Fruit fly (Drosophila melanogaster) S2 (cell line): ENCODE results near the gene pins.

Experiments
- CG8478 ChIP-seq: fragments of >200 bp; optimal IDR thresholded peaks from 2 replicates; lab custom pipeline; 2018
- CTCF ChIP-seq, 2 experiments: fragments of >200 bp; optimal IDR thresholded peaks; 2 replicates each; lab custom pipeline; 2018

DNA sequence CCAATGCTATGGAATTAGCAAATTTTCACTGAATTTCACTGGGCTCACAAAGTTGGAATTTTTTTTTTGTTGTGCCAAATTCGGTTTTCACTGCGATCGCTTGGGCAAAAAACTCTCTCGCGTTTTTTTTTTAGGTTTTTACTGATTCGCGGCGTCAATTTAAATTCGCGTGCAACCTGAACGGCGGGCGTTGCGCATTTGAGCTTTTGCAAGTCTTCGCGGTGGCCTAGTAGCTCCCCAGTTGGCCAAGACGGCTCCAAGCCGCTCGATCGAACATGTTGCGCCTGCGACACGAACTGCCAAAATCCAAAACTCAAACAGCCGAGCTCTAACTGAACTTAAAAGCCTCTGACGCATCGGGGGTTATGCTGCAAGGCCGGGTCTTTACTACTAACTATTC, 13.3 kb downstream of the pins start, which contains the start of gene CG5639:
- TF ChIP-seq CTCF (optimal IDR thresholded peaks at IDR 0.05; lab: Kevin White, UChicago) (no peak), CG8478 (lab: Kevin White, UChicago) (no peak)
